Worm (Caenorhabditis elegans) whole organism, young adult: ENCODE measurements around the gene pck-3.

Source experiments
- ama-1 ChIP-seq, 3 experiments: fragments of 150-350 bp in 1 of 3; sonication (generic microtip) in 2 of 3; optimal IDR thresholded peaks; 2 replicates each; lab custom pipeline; 2014 to 2018; ENCODE audit warnings: missing biosample characterization in 2 of 3, missing genetic modification characterization in 2 of 3, missing genetic modification reagents in 2 of 3
- bed-2 ChIP-seq: fragments of 200-800 bp; sonication (Bioruptor generic); IDR thresholded peaks from 2 replicates; pipeline ENCODE4 v1.3.6; 2022; ENCODE audit warnings: missing genetic modification reagents, missing genetic modification characterization, missing compliant biosample characterization
- ceh-40 ChIP-seq: fragments of 200-800 bp; sonication (Bioruptor generic); IDR thresholded peaks from 2 replicates; pipeline ENCODE4 v1.3.6; 2022; ENCODE audit warnings: missing genetic modification characterization, missing compliant biosample characterization
- lin-40 ChIP-seq: sonication (generic microtip); optimal IDR thresholded peaks from 2 replicates; lab custom pipeline; 2016; ENCODE audit warnings: missing genetic modification characterization, mild to moderate bottlenecking, missing compliant biosample characterization, missing genotype, missing genetic modification reagents
- snpc-4 ChIP-seq, 5 experiments: fragments of 150-350 bp in 1 of 5; sonication (generic microtip) in 4 of 5; optimal IDR thresholded peaks; 2 replicates each; lab custom pipeline; 2014 to 2018; ENCODE audit warnings: missing genetic modification characterization in 5 of 5, missing biosample characterization in 3 of 5, antibody characterized with exemption in 2 of 5, mild to moderate bottlenecking in 2 of 5, missing compliant biosample characterization in 2 of 5, missing genotype in 2 of 5, moderate library complexity in 2 of 5, missing genetic modification reagents in 1 of 5

DNA sequence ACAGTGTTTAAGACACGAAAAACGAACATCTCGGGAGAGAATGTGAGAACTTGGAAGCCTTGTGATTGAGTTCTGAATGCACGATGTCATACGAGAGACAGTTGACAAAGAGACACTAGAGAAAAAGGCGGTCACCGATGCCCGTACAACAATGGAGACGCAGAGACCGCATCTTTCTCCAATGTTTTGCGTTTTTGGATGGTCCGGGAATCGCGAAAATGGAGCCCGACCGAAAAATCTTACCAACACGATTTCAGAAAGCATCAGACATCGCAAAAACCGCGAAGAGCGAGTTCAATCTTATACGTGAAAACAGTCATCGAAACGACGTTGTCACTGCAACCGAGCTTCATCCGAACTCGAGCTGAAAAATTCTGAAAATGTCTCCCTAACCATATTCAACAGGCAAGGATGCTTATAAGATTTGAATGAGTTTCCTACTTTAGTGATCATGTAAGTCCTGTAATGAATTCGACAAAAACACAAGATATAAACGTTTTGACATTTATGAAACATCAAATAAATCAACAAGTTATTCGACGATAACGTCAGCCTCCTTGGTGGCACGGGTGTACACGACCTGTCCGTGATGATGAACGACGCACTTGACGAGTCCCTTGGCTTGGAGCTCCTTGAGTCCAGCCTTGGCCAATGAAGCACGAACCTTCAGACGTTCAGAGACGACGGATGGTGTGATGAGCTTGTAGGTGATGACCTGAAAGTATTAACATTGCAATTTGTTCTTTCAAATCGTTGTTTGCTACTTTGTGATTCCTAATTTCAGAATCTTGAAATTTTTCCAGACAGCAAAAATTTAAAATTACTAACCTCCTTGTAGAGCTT is 50.4 kb downstream of the pck-3 start, which contains the start of gene inx-7:
- no peak for TF ChIP-seq ama-1 (optimal IDR thresholded peaks at IDR 0.05; lab: Kevin White, UChicago)
- TF ChIP-seq ama-1 (GFP tag; optimal IDR thresholded peaks at IDR 0.05; lab: Kevin White, UChicago) = peak; percentile 34 to 88
- TF ChIP-seq snpc-4 (GFP tag; optimal IDR thresholded peaks at IDR 0.05; lab: Kevin White, UChicago) = peak; percentile 79
- peak in 3 of 4 experiments; percentile 6 to 91 (median 61) for TF ChIP-seq snpc-4 (tag; optimal IDR thresholded peaks at IDR 0.05; lab: Kevin White, UChicago)
- 0 out of 2 replicates have a peak, but pooled peaks have one; percentile 13 for TF ChIP-seq ceh-40 (GFP tag; lab: Robert Waterston, UW)
- TF ChIP-seq bed-2 (GFP tag; lab: Robert Waterston, UW) = no peak
- no peak for TF ChIP-seq lin-40 (tag; lab: Kevin White, UChicago)
